Fruit fly (Drosophila melanogaster): ENCODE results near the gene CG15599.

Gene CG15599

DNA sequence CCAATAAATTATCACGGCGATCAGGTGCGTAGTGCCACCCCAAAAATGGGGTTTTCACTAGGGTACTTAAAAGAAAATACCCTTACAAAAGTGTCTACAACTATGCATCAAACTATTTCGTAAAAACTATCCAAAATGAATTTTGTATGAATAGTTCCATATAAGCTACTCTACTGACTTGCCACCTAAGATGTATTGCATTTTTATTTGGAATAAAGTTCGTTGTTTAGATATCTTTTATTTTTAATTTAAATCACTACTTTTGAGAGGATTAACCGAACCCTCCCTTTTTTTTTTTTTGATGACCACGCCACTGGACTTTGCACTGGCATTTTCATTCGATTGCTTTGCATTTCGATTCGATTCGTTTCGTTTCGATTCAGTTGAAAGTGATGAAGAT, 39.1 kb downstream of the CG15599 start:
- no peak for TF ChIP-seq usp (GFP tag; optimal IDR thresholded peaks at IDR 0.05)
- TF ChIP-seq foxo (GFP tag; optimal IDR thresholded peaks at IDR 0.05): peak in 1 of 2 experiments; percentile 7

- no peak for TF ChIP-seq CG32264 (GFP tag; optimal IDR thresholded peaks at IDR 0.05)
- no peak for TF ChIP-seq Rel (GFP tag; optimal IDR thresholded peaks at IDR 0.05)
- TF ChIP-seq Rel (tag; optimal IDR thresholded peaks at IDR 0.05): no peak
- TF ChIP-seq CG9705 (GFP tag; optimal IDR thresholded peaks at IDR 0.05): no peak
- TF ChIP-seq HLH106 (tag; optimal IDR thresholded peaks at IDR 0.05): no peak
- no peak for TF ChIP-seq sage (GFP tag; optimal IDR thresholded peaks at IDR 0.05)
- no peak for TF ChIP-seq rgr (GFP tag; optimal IDR thresholded peaks at IDR 0.05)
- no peak for TF ChIP-seq Mio (GFP tag; optimal IDR thresholded peaks at IDR 0.05)
- no peak for TF ChIP-seq woc (GFP tag; optimal IDR thresholded peaks at IDR 0.05)
- no peak for TF ChIP-seq OdsH (GFP tag; optimal IDR thresholded peaks at IDR 0.05)
- no peak for TF ChIP-seq dl (GFP tag; optimal IDR thresholded peaks at IDR 0.05; ENCODE audit: insufficient read depth in 1 of 2, partially characterized antibody in 2 of 2)
- TF ChIP-seq usp (GFP tag; optimal IDR thresholded peaks at IDR 0.05): no peak
- TF ChIP-seq jim (GFP tag; optimal IDR thresholded peaks at IDR 0.05): no peak
- no peak for TF ChIP-seq psq (GFP tag; optimal IDR thresholded peaks at IDR 0.05)
- no peak for TF ChIP-seq brk (GFP tag; optimal IDR thresholded peaks at IDR 0.05)
- no peak for TF ChIP-seq Abd-B (GFP tag; optimal IDR thresholded peaks at IDR 0.05)
- TF ChIP-seq Vsx2 (GFP tag; optimal IDR thresholded peaks at IDR 0.05; ENCODE audit: partially characterized antibody): no peak
Observed at dm6 chrX:15648180-15648579, 40.5 kb downstream of the CG15599 start.

dm6 chrX:15646792-15647191, 41.9 kb downstream of the CG15599 start:
- TF ChIP-seq jim (GFP tag; optimal IDR thresholded peaks at IDR 0.05): no peak
- TF ChIP-seq Dif (GFP tag; optimal IDR thresholded peaks at IDR 0.05; ENCODE audit: partially characterized antibody): no peak
- no peak for TF ChIP-seq OdsH (GFP tag; optimal IDR thresholded peaks at IDR 0.05)
- TF ChIP-seq psq (GFP tag; optimal IDR thresholded peaks at IDR 0.05): no peak
- TF ChIP-seq CG32264 (GFP tag; optimal IDR thresholded peaks at IDR 0.05): no peak
- TF ChIP-seq dsf (GFP tag; optimal IDR thresholded peaks at IDR 0.05; ENCODE audit: borderline replicate concordance): no peak

dm6 chrX:15643922-15644321, 44.7 kb downstream of the CG15599 start, which contains the start of gene CG8117:
Gene CG8117, plus strand, starts transcription at chrX:15644222.
- TF ChIP-seq dl (GFP tag; optimal IDR thresholded peaks at IDR 0.05; ENCODE audit: insufficient read depth in 1 of 2, partially characterized antibody in 2 of 2) (no peak), HLH106 (tag; optimal IDR thresholded peaks at IDR 0.05) (no peak), ey (GFP tag; optimal IDR thresholded peaks at IDR 0.05) (no peak), dmrt93B (GFP tag; optimal IDR thresholded peaks at IDR 0.05) (no peak), lola (GFP tag; optimal IDR thresholded peaks at IDR 0.05) (no peak), dsf (GFP tag; optimal IDR thresholded peaks at IDR 0.05; ENCODE audit: borderline replicate concordance) (no peak), Mio (GFP tag; optimal IDR thresholded peaks at IDR 0.05) (no peak)

DNA sequence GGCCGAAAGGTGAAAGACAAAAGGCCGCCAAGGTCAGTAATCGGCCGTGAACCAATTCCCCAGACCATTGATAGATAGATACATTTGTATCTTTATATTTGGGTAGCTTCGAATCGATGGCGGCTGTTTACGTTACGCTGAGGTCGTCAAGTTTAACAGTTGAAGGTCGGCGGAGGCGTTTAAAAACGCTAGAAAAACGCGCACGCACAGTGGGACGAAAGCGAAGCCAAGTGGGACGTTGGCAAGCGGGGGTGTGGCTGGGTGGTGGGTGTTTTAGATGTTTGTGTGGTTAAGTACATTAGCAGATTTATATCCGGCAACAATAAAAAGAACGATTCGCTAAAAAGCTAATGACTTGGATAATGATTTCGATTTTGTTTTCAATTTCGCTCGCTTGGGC, 45.4 kb downstream of the CG15599 start:
- TF ChIP-seq CG9705 (GFP tag; optimal IDR thresholded peaks at IDR 0.05): no peak

dm6 chrX:15642056-15642455, 46.6 kb downstream of the CG15599 start:
- peak; percentile 65 for TF ChIP-seq woc (GFP tag; optimal IDR thresholded peaks at IDR 0.05)
- TF ChIP-seq Rel (GFP tag; optimal IDR thresholded peaks at IDR 0.05): no peak
- TF ChIP-seq Rel (tag; optimal IDR thresholded peaks at IDR 0.05): no peak
- TF ChIP-seq lola (GFP tag; optimal IDR thresholded peaks at IDR 0.05): no peak
- TF ChIP-seq tai (GFP tag; optimal IDR thresholded peaks at IDR 0.05): no peak
- peak; percentile 22 for TF ChIP-seq Hnf4 (GFP tag; optimal IDR thresholded peaks at IDR 0.05)
- TF ChIP-seq Abd-B (GFP tag; optimal IDR thresholded peaks at IDR 0.05): no peak
- TF ChIP-seq pan (optimal IDR thresholded peaks at IDR 0.05): no peak
- TF ChIP-seq OdsH (GFP tag; optimal IDR thresholded peaks at IDR 0.05): peak; percentile 62
- peak; percentile 48 for TF ChIP-seq ey (GFP tag; optimal IDR thresholded peaks at IDR 0.05)
- TF ChIP-seq Dif (GFP tag; optimal IDR thresholded peaks at IDR 0.05; ENCODE audit: partially characterized antibody): no peak
- TF ChIP-seq foxo (GFP tag; optimal IDR thresholded peaks at IDR 0.05): peak in 1 of 2 experiments; percentile 67
- no peak for TF ChIP-seq Vsx2 (GFP tag; optimal IDR thresholded peaks at IDR 0.05; ENCODE audit: partially characterized antibody)
- peak; percentile 80 for TF ChIP-seq HLH106 (tag; optimal IDR thresholded peaks at IDR 0.05)
- TF ChIP-seq h (GFP tag; optimal IDR thresholded peaks at IDR 0.05): peak; percentile 60
- no peak for TF ChIP-seq GATAd (GFP tag; optimal IDR thresholded peaks at IDR 0.05)
- TF ChIP-seq N (GFP tag; optimal IDR thresholded peaks at IDR 0.05): no peak
- TF ChIP-seq usp (GFP tag; optimal IDR thresholded peaks at IDR 0.05): no peak
- no peak for TF ChIP-seq Hr78 (GFP tag; optimal IDR thresholded peaks at IDR 0.05)
- TF ChIP-seq CrebA (GFP tag; optimal IDR thresholded peaks at IDR 0.05; ENCODE audit: borderline replicate concordance): no peak
- peak; percentile 64 for TF ChIP-seq fru (GFP tag; optimal IDR thresholded peaks at IDR 0.05)
- TF ChIP-seq rgr (GFP tag; optimal IDR thresholded peaks at IDR 0.05): peak; percentile 42
- no peak for TF ChIP-seq Myc (optimal IDR thresholded peaks at IDR 0.05)
- peak; percentile 43 for TF ChIP-seq psq (GFP tag; optimal IDR thresholded peaks at IDR 0.05)
- TF ChIP-seq CG32264 (GFP tag; optimal IDR thresholded peaks at IDR 0.05): no peak
- no peak for TF ChIP-seq Mio (GFP tag; optimal IDR thresholded peaks at IDR 0.05)
- no peak for TF ChIP-seq Dfd (GFP tag; optimal IDR thresholded peaks at IDR 0.05)
- no peak for TF ChIP-seq sage (GFP tag; optimal IDR thresholded peaks at IDR 0.05)
- TF ChIP-seq dmrt93B (GFP tag; optimal IDR thresholded peaks at IDR 0.05): peak; percentile 47
- no peak for TF ChIP-seq Hr83 (GFP tag; optimal IDR thresholded peaks at IDR 0.05; ENCODE audit: poor library complexity, severe bottlenecking)
- peak; percentile 21 for TF ChIP-seq br (GFP tag; optimal IDR thresholded peaks at IDR 0.05)
- no peak for TF ChIP-seq Jra (GFP tag; optimal IDR thresholded peaks at IDR 0.05)
- no peak for TF ChIP-seq dsf (GFP tag; optimal IDR thresholded peaks at IDR 0.05; ENCODE audit: borderline replicate concordance)
